Fruit fly (Drosophila melanogaster) whole organism, embryonic: Measurements from ENCODE around the gene CG13707.

Source experiments
- CG10321 ChIP-seq: fragments of 200-800 bp; sonication (Bioruptor generic); IDR thresholded peaks from 2 replicates; pipeline ENCODE4 v1.3.6; 2022; ENCODE audit warnings: missing biosample characterization, missing genetic modification characterization
- CG9817 ChIP-seq: fragments of 200-800 bp; sonication (Bioruptor generic); optimal IDR thresholded peaks from 2 replicates; lab custom pipeline; 2018; ENCODE audit warnings: missing biosample characterization, mild to moderate bottlenecking, missing genetic modification characterization, moderate library complexity
- HLH3B ChIP-seq: fragments of 200-800 bp; sonication (Bioruptor generic); IDR thresholded peaks from 2 replicates; pipeline ENCODE4 v1.3.6; 2022; ENCODE audit warnings: missing biosample characterization, missing genetic modification characterization
- lab ChIP-seq: fragments of 200-800 bp; sonication (Bioruptor generic); optimal IDR thresholded peaks from 3 replicates; lab custom pipeline; 2017; ENCODE audit warnings: missing biosample characterization, missing genetic modification characterization, mild to moderate bottlenecking, moderate library complexity, missing genetic modification reagents
- pnt ChIP-seq: fragments of 200-800 bp; sonication (Bioruptor generic); optimal IDR thresholded peaks from 3 replicates; lab custom pipeline; 2016; ENCODE audit warnings: missing biosample characterization, missing genetic modification characterization
- sisA ChIP-seq: fragments of 200-800 bp; sonication (Bioruptor generic); IDR thresholded peaks from 2 replicates; pipeline ENCODE4 v1.3.6; 2022; ENCODE audit warnings: missing biosample characterization, missing genetic modification characterization

dm6 chr3L:4842710-4843109, 2.8 kb upstream of the CG13707 start:
- no peak for TF ChIP-seq sisA
- no peak for TF ChIP-seq HLH3B (GFP tag; lab: Robert Waterston, UW)
- no peak for TF ChIP-seq pnt (GFP tag; lab: Kevin White, UChicago)
- no peak for TF ChIP-seq CG10321 (GFP tag; lab: Robert Waterston, UW)
- TF ChIP-seq lab (GFP tag; lab: Kevin White, UChicago), result no peak
- TF ChIP-seq CG9817 (tag; lab: Kevin White, UChicago), result no peak
